Worm (Caenorhabditis elegans): ENCODE results near the gene Y26G10.6.

- TF ChIP-seq flt-1 (GFP tag; IDR thresholded peaks at IDR 0.05) = no peak
- no peak for TF ChIP-seq ztf-29 (GFP tag; IDR thresholded peaks at IDR 0.05)
- TF ChIP-seq klf-2 (GFP tag; conservative IDR thresholded peaks at IDR 0.05) = no peak
- no peak for TF ChIP-seq T22C8.4 (GFP tag; IDR thresholded peaks at IDR 0.05)
Measured at ce11 chrV:17696753-17697152, 3.0 kb upstream of the Y26G10.6 start, which contains the start of gene spp-29.
